Fruit fly (Drosophila melanogaster) whole organism, embryonic: ENCODE results near the gene HP5.

Source experiments
- CG10147 ChIP-seq: fragments of 200-800 bp; sonication (Bioruptor generic); optimal IDR thresholded peaks from 2 replicates; lab custom pipeline; 2019; ENCODE audit warnings: missing biosample characterization, mild to moderate bottlenecking, missing genetic modification characterization, moderate library complexity
- CG1024 ChIP-seq: fragments of 200-800 bp; sonication (Bioruptor generic); IDR thresholded peaks from 2 replicates; pipeline ENCODE4 v1.3.6; 2022; ENCODE audit warnings: missing biosample characterization, missing genetic modification characterization
- CG13894 ChIP-seq: fragments of 200-800 bp; sonication (Bioruptor generic); optimal IDR thresholded peaks from 3 replicates; lab custom pipeline; 2018; ENCODE audit warnings: missing biosample characterization, mild to moderate bottlenecking, missing genetic modification characterization, moderate library complexity
- CG15601 ChIP-seq: fragments of 200-800 bp; sonication (Bioruptor generic); optimal IDR thresholded peaks from 3 replicates; lab custom pipeline; 2019; ENCODE audit warnings: missing biosample characterization, mild to moderate bottlenecking, missing genetic modification characterization, moderate library complexity
- CG1647 ChIP-seq: fragments of 200-800 bp; sonication (Bioruptor generic); optimal IDR thresholded peaks from 3 replicates; lab custom pipeline; 2016; ENCODE audit warnings: missing biosample characterization, missing genetic modification characterization
- CG17359 ChIP-seq: fragments of 200-800 bp; sonication (Bioruptor generic); optimal IDR thresholded peaks from 3 replicates; lab custom pipeline; 2018; ENCODE audit warnings: missing biosample characterization, mild to moderate bottlenecking, missing genetic modification characterization, moderate library complexity
- CG1832 ChIP-seq: fragments of 200-800 bp; sonication (Bioruptor generic); optimal IDR thresholded peaks from 2 replicates; lab custom pipeline; 2017; ENCODE audit warnings: missing biosample characterization, mild to moderate bottlenecking, missing genetic modification characterization, inconsistent platforms
- CG2120 ChIP-seq: fragments of 200-800 bp; sonication (Bioruptor generic); optimal IDR thresholded peaks from 3 replicates; lab custom pipeline; 2016; ENCODE audit warnings: missing biosample characterization, missing genetic modification characterization
- CG2875 ChIP-seq: fragments of 200-800 bp; sonication (Bioruptor generic); optimal IDR thresholded peaks from 2 replicates; lab custom pipeline; 2017; ENCODE audit warnings: missing biosample characterization, mild to moderate bottlenecking, missing genetic modification characterization, missing genetic modification reagents
- CG31441 ChIP-seq: fragments of 200-800 bp; sonication (Bioruptor generic); IDR thresholded peaks from 2 replicates; pipeline ENCODE4 v1.3.6; 2022; ENCODE audit warnings: missing biosample characterization, missing genetic modification characterization
- CG3163 ChIP-seq: fragments of 200-800 bp; sonication (Bioruptor generic); optimal IDR thresholded peaks from 3 replicates; lab custom pipeline; 2016; ENCODE audit warnings: missing biosample characterization, missing genetic modification characterization
- CG3407 ChIP-seq: fragments of 200-800 bp; sonication (Bioruptor generic); optimal IDR thresholded peaks from 2 replicates; lab custom pipeline; 2018; ENCODE audit warnings: missing biosample characterization, mild to moderate bottlenecking, missing genetic modification characterization
- CG6175 ChIP-seq: fragments of 200-800 bp; sonication (Bioruptor generic); IDR thresholded peaks from 3 replicates; pipeline ENCODE4 v1.3.6; 2022; ENCODE audit warnings: missing biosample characterization, missing genetic modification characterization
- CG6654 ChIP-seq: fragments of 200-800 bp; sonication (Bioruptor generic); optimal IDR thresholded peaks from 2 replicates; lab custom pipeline; 2017; ENCODE audit warnings: missing biosample characterization, mild to moderate bottlenecking, missing genetic modification characterization
- CG8359 ChIP-seq: fragments of 200-800 bp; sonication (Bioruptor generic); optimal IDR thresholded peaks from 2 replicates; lab custom pipeline; 2017; ENCODE audit warnings: missing biosample characterization, mild to moderate bottlenecking, missing genetic modification characterization, borderline replicate concordance
- CTCF ChIP-seq: fragments of 200-800 bp; sonication (Bioruptor generic); optimal IDR thresholded peaks from 2 replicates; lab custom pipeline; 2017; ENCODE audit warnings: missing biosample characterization, mild to moderate bottlenecking, missing genetic modification characterization, moderate library complexity
- Camta ChIP-seq: fragments of 200-800 bp; sonication (Bioruptor generic); optimal IDR thresholded peaks from 2 replicates; lab custom pipeline; 2016; ENCODE audit warnings: missing biosample characterization, missing genetic modification characterization
- CrebB ChIP-seq: fragments of 200-800 bp; sonication (Bioruptor generic); optimal IDR thresholded peaks from 3 replicates; lab custom pipeline; 2018; ENCODE audit warnings: missing biosample characterization, mild to moderate bottlenecking, missing genetic modification characterization
- Fer1 ChIP-seq: fragments of 200-800 bp; sonication (Bioruptor generic); optimal IDR thresholded peaks from 2 replicates; lab custom pipeline; 2017; ENCODE audit warnings: missing biosample characterization, mild to moderate bottlenecking, missing genetic modification characterization
- HHEX ChIP-seq: fragments of 200-800 bp; sonication (Bioruptor generic); optimal IDR thresholded peaks from 3 replicates; lab custom pipeline; 2017; ENCODE audit warnings: missing biosample characterization, mild to moderate bottlenecking, missing genetic modification characterization, missing genetic modification reagents
- Hr3 ChIP-seq: fragments of 200-800 bp; sonication (Bioruptor generic); optimal IDR thresholded peaks from 3 replicates; lab custom pipeline; 2016; ENCODE audit warnings: missing biosample characterization, missing genetic modification characterization
- NC2α ChIP-seq: fragments of 200-800 bp; sonication (Bioruptor generic); optimal IDR thresholded peaks from 2 replicates; lab custom pipeline; 2016; ENCODE audit warnings: missing biosample characterization, missing genetic modification characterization
- NK7.1 ChIP-seq: fragments of 200-800 bp; sonication (Bioruptor generic); optimal IDR thresholded peaks from 3 replicates; lab custom pipeline; 2016; ENCODE audit warnings: missing biosample characterization, missing genetic modification characterization
- Oli ChIP-seq: fragments of 200-800 bp; sonication (Bioruptor generic); optimal IDR thresholded peaks from 2 replicates; lab custom pipeline; 2018; ENCODE audit warnings: missing biosample characterization, mild to moderate bottlenecking, missing genetic modification characterization, moderate library complexity
- Opbp ChIP-seq: fragments of 200-800 bp; sonication (Bioruptor generic); IDR thresholded peaks from 3 replicates; pipeline ENCODE4 v1.3.6; 2022; ENCODE audit warnings: missing biosample characterization, missing genetic modification characterization; ENCODE audit not compliant: partially characterized antibody
- Six4 ChIP-seq: fragments of 200-800 bp; sonication (Bioruptor generic); optimal IDR thresholded peaks from 2 replicates; lab custom pipeline; 2016; ENCODE audit warnings: missing biosample characterization, missing genetic modification characterization
- Xrp1 ChIP-seq: fragments of 200-800 bp; sonication (Bioruptor generic); IDR thresholded peaks from 2 replicates; pipeline ENCODE4 v1.3.6; 2022; ENCODE audit warnings: missing biosample characterization, missing genetic modification characterization
- amos ChIP-seq: fragments of 200-800 bp; sonication (Bioruptor generic); IDR thresholded peaks from 2 replicates; pipeline ENCODE4 v1.3.6; 2022; ENCODE audit warnings: missing biosample characterization, missing genetic modification characterization; ENCODE audit not compliant: partially characterized antibody
- ara ChIP-seq: fragments of 200-800 bp; sonication (Bioruptor generic); IDR thresholded peaks from 2 replicates; pipeline ENCODE4 v1.3.6; 2022; ENCODE audit warnings: missing biosample characterization, missing genetic modification characterization
- ato ChIP-seq: fragments of 200-800 bp; sonication (Bioruptor generic); IDR thresholded peaks from 2 replicates; pipeline ENCODE4 v1.3.6; 2022; ENCODE audit warnings: missing biosample characterization, missing genetic modification characterization; ENCODE audit not compliant: partially characterized antibody
- cato ChIP-seq: fragments of 200-800 bp; sonication (Bioruptor generic); optimal IDR thresholded peaks from 2 replicates; lab custom pipeline; 2016; ENCODE audit warnings: missing biosample characterization, missing genetic modification characterization, borderline replicate concordance
- dan ChIP-seq: fragments of 200-800 bp; sonication (Bioruptor generic); IDR thresholded peaks from 2 replicates; pipeline ENCODE4 v1.3.6; 2022; ENCODE audit warnings: missing biosample characterization, missing genetic modification characterization
- fd102C ChIP-seq: fragments of 200-800 bp; sonication (Bioruptor generic); optimal IDR thresholded peaks from 2 replicates; lab custom pipeline; 2018; ENCODE audit warnings: missing biosample characterization, mild to moderate bottlenecking, missing genetic modification characterization, moderate library complexity
- fd64A ChIP-seq: fragments of 200-800 bp; sonication (Bioruptor generic); optimal IDR thresholded peaks from 3 replicates; lab custom pipeline; 2018; ENCODE audit warnings: missing biosample characterization, mild to moderate bottlenecking, missing genetic modification characterization
- fd96Cb ChIP-seq: fragments of 200-800 bp; sonication (Bioruptor generic); optimal IDR thresholded peaks from 2 replicates; lab custom pipeline; 2018; ENCODE audit warnings: missing biosample characterization, mild to moderate bottlenecking, missing genetic modification characterization, moderate library complexity
- gcm2 ChIP-seq: fragments of 200-800 bp; sonication (Bioruptor generic); optimal IDR thresholded peaks from 2 replicates; lab custom pipeline; 2016; ENCODE audit warnings: missing biosample characterization, missing genetic modification characterization
- gsb-n ChIP-seq: fragments of 200-800 bp; sonication (Bioruptor generic); optimal IDR thresholded peaks from 3 replicates; lab custom pipeline; 2018; ENCODE audit warnings: missing biosample characterization, mild to moderate bottlenecking, missing genetic modification characterization
- ham ChIP-seq: fragments of 200-800 bp; sonication (Bioruptor generic); IDR thresholded peaks from 2 replicates; pipeline ENCODE4 v1.3.6; 2022; ENCODE audit warnings: missing biosample characterization, missing genetic modification characterization
- kni ChIP-seq: fragments of 200-800 bp; sonication (Bioruptor generic); optimal IDR thresholded peaks from 3 replicates; lab custom pipeline; 2017; ENCODE audit warnings: mild to moderate bottlenecking, missing biosample characterization, missing genetic modification reagents, missing genetic modification characterization
- nom ChIP-seq: fragments of 200-800 bp; sonication (Bioruptor generic); optimal IDR thresholded peaks from 2 replicates; lab custom pipeline; 2017; ENCODE audit warnings: missing biosample characterization, missing genetic modification characterization, mild to moderate bottlenecking, moderate library complexity, missing genetic modification reagents
- pnt ChIP-seq: fragments of 200-800 bp; sonication (Bioruptor generic); optimal IDR thresholded peaks from 3 replicates; lab custom pipeline; 2016; ENCODE audit warnings: missing biosample characterization, missing genetic modification characterization
- rib ChIP-seq: fragments of 200-800 bp; sonication (Bioruptor generic); IDR thresholded peaks from 2 replicates; pipeline ENCODE4 v1.3.6; 2022; ENCODE audit warnings: missing biosample characterization, missing genetic modification characterization
- sens-2 ChIP-seq: fragments of 200-800 bp; sonication (Bioruptor generic); IDR thresholded peaks from 2 replicates; pipeline ENCODE4 v1.3.6; 2022; ENCODE audit warnings: missing biosample characterization, missing genetic modification characterization
- sqz ChIP-seq: fragments of 200-800 bp; sonication (Bioruptor generic); optimal IDR thresholded peaks from 3 replicates; lab custom pipeline; 2018; ENCODE audit warnings: missing biosample characterization, mild to moderate bottlenecking, missing genetic modification characterization
- sug ChIP-seq: fragments of 200-800 bp; optimal IDR thresholded peaks from 2 replicates; lab custom pipeline; 2019; ENCODE audit warnings: missing biosample characterization, mild to moderate bottlenecking, missing genetic modification characterization, moderate library complexity
- trh ChIP-seq: fragments of 200-800 bp; sonication (Bioruptor generic); optimal IDR thresholded peaks from 2 replicates; lab custom pipeline; 2016; ENCODE audit warnings: missing biosample characterization, missing genetic modification characterization
- twi ChIP-seq: fragments of 200-800 bp; optimal IDR thresholded peaks from 2 replicates; lab custom pipeline; 2019; ENCODE audit warnings: missing biosample characterization, mild to moderate bottlenecking, missing genetic modification characterization, moderate library complexity
- unc-4 ChIP-seq: fragments of 200-800 bp; sonication (Bioruptor generic); IDR thresholded peaks from 2 replicates; pipeline ENCODE4 v1.3.6; 2022; ENCODE audit warnings: missing biosample characterization, missing genetic modification characterization; ENCODE audit not compliant: partially characterized antibody
- vvl ChIP-seq: fragments of 200-800 bp; sonication (Bioruptor generic); IDR thresholded peaks from 2 replicates; pipeline ENCODE4 v1.3.6; 2022; ENCODE audit warnings: missing biosample characterization, missing genetic modification characterization

The HP5 gene

dm6 chrX:11449476-11450119 lies 5.0 kb upstream of the HP5 start (continued):
- TF ChIP-seq CG1832 (GFP tag; lab: Kevin White, UChicago), result no peak
- TF ChIP-seq Fer1, result peak; percentile 88
- TF ChIP-seq fd96Cb (tag; lab: Kevin White, UChicago), result peak; percentile 85
- TF ChIP-seq sens-2, result peak; percentile 54; the same call in 1 of the 2 replicates
- TF ChIP-seq CG6175 (GFP tag; lab: Robert Waterston, UW), result 0 out of 3 replicates have a peak, but pooled peaks have one; percentile 63
- TF ChIP-seq ato (GFP tag; lab: Robert Waterston, UW), result no peak
- no peak for TF ChIP-seq nom (GFP tag; lab: Kevin White, UChicago)
- TF ChIP-seq CG1647 (GFP tag; lab: Kevin White, UChicago), result peak; percentile 82
- peak; percentile 70 for TF ChIP-seq gcm2 (GFP tag; lab: Kevin White, UChicago)
- peak; percentile 50 for TF ChIP-seq CG15601 (tag; lab: Kevin White, UChicago)
- TF ChIP-seq trh, result peak; percentile 51
- peak; percentile 93 for TF ChIP-seq vvl (GFP tag; lab: Robert Waterston, UW)
- TF ChIP-seq ham (GFP tag; lab: Robert Waterston, UW), result peak; percentile 68; the same call in 1 of the 2 replicates
- TF ChIP-seq CG1024 (GFP tag; lab: Robert Waterston, UW), result peak; percentile 75
- TF ChIP-seq CG17359, result peak; percentile 88
- TF ChIP-seq Six4, result peak; percentile 70
- TF ChIP-seq CG3407, result peak; percentile 49
- peak; percentile 75 for TF ChIP-seq fd64A (GFP tag; lab: Kevin White, UChicago)
- TF ChIP-seq CG31441 (GFP tag; lab: Robert Waterston, UW), result peak; percentile 74
- TF ChIP-seq sqz, result peak; percentile 78
- TF ChIP-seq kni (GFP tag; lab: Kevin White, UChicago), result peak; percentile 60
- no peak for TF ChIP-seq amos
- peak; percentile 78 for TF ChIP-seq HHEX (GFP tag; lab: Kevin White, UChicago)
- TF ChIP-seq CG13894 (tag; lab: Kevin White, UChicago), result peak; percentile 71
- TF ChIP-seq dan (GFP tag; lab: Robert Waterston, UW), result peak; percentile 55
- no peak for TF ChIP-seq unc-4 (GFP tag; lab: Robert Waterston, UW)
- TF ChIP-seq CG6654 (GFP tag; lab: Kevin White, UChicago), result peak; percentile 43
- TF ChIP-seq Oli (tag; lab: Kevin White, UChicago), result peak; percentile 89
- peak; percentile 53 for TF ChIP-seq CG2875 (GFP tag; lab: Kevin White, UChicago)
- TF ChIP-seq twi, result peak; percentile 70
- peak; percentile 50 for TF ChIP-seq fd102C (GFP tag; lab: Kevin White, UChicago)
- TF ChIP-seq sug (tag; lab: Kevin White, UChicago), result peak; percentile 84
- peak; percentile 82 for TF ChIP-seq Camta (GFP tag; lab: Kevin White, UChicago)
- TF ChIP-seq Hr3 (GFP tag; lab: Kevin White, UChicago), result peak; percentile 80
- peak; percentile 22 for TF ChIP-seq CTCF (GFP tag; lab: Kevin White, UChicago)
- peak; percentile 70; the same call in 1 of the 2 replicates for TF ChIP-seq rib
- TF ChIP-seq NC2α (GFP tag; lab: Kevin White, UChicago), result peak; percentile 48
- TF ChIP-seq Xrp1 (GFP tag; lab: Robert Waterston, UW), result peak; percentile 86
- peak; percentile 68 for TF ChIP-seq gsb-n (tag; lab: Kevin White, UChicago)
- peak; percentile 86 for TF ChIP-seq pnt (GFP tag; lab: Kevin White, UChicago)
- TF ChIP-seq CG3163 (GFP tag; lab: Kevin White, UChicago), result peak; percentile 64
- peak; percentile 49 for TF ChIP-seq cato (GFP tag; lab: Kevin White, UChicago)
- TF ChIP-seq ara, result peak; percentile 81
- TF ChIP-seq CG2120 (GFP tag; lab: Kevin White, UChicago), result peak; percentile 88
- peak; percentile 83 for TF ChIP-seq CrebB (tag; lab: Kevin White, UChicago)
- TF ChIP-seq CG10147 (GFP tag; lab: Kevin White, UChicago), result peak; percentile 79
- peak; percentile 44 for TF ChIP-seq CG8359
- no peak for TF ChIP-seq Opbp (GFP tag; lab: Robert Waterston, UW)
- peak; percentile 61 for TF ChIP-seq NK7.1 (GFP tag; lab: Kevin White, UChicago)
